Worm (Caenorhabditis elegans): ENCODE data around the gene lips-7.

DNA sequence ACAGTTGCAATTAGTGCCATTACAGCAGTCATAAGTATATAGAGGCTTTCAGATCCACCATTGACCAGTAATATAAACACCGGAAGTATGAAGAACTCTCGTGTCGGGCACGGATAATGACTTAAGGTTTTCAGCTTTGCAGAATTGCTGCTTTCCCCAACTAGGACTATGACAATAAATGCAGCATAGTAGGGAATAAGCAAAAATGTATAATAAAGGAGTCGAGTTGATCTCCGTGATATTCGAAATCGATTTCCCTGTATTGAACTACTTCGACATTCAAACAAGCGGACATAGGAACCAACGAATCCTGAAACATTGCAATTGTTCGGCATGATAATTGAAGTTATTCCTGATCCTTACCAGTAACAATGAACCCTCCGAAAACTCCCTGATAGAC is 43.1 kb upstream of the lips-7 start:
- TF ChIP-seq ztf-4 (tag; optimal IDR thresholded peaks at IDR 0.05): no peak
- no peak for TF ChIP-seq ceh-82 (tag; optimal IDR thresholded peaks at IDR 0.05)
- TF ChIP-seq ets-5 (GFP tag; IDR thresholded peaks at IDR 0.05): no peak
- no peak for TF ChIP-seq nhr-237 (tag; optimal IDR thresholded peaks at IDR 0.05)
- no peak for TF ChIP-seq unc-62 (GFP tag; optimal IDR thresholded peaks at IDR 0.05)
- TF ChIP-seq hlh-4 (tag; optimal IDR thresholded peaks at IDR 0.05): no peak
- TF ChIP-seq nhr-12 (tag; optimal IDR thresholded peaks at IDR 0.05): no peak
- TF ChIP-seq elt-3 (tag; optimal IDR thresholded peaks at IDR 0.05): no peak
- TF ChIP-seq egl-13 (tag; optimal IDR thresholded peaks at IDR 0.05): no peak
- no peak for TF ChIP-seq ces-1 (GFP tag; optimal IDR thresholded peaks at IDR 0.05)
- no peak for TF ChIP-seq pag-3 (tag; optimal IDR thresholded peaks at IDR 0.05; ENCODE audit: borderline replicate concordance, insufficient read depth)
- TF ChIP-seq ceh-88 (GFP tag; IDR thresholded peaks at IDR 0.05): no peak
- no peak for TF ChIP-seq ama-1 (optimal IDR thresholded peaks at IDR 0.05)
- no peak for TF ChIP-seq aly-2 (tag; optimal IDR thresholded peaks at IDR 0.05)
